Fruit fly (Drosophila melanogaster) whole organism, embryonic: ENCODE data around the gene Decay.

Source experiments
- Chrac-16 ChIP-seq: fragments of 200-800 bp; sonication (Bioruptor generic); optimal IDR thresholded peaks from 3 replicates; lab custom pipeline; 2016; ENCODE audit warnings: missing biosample characterization, missing genetic modification characterization
- CkIIα-i1 ChIP-seq: fragments of 200-800 bp; sonication (Bioruptor generic); IDR thresholded peaks from 2 replicates; pipeline ENCODE4 v1.3.6; 2022; ENCODE audit warnings: missing biosample characterization, missing genetic modification characterization
- MESR4 ChIP-seq: fragments of 200-800 bp; sonication (Bioruptor generic); optimal IDR thresholded peaks from 2 replicates; lab custom pipeline; 2018; ENCODE audit warnings: missing biosample characterization, mild to moderate bottlenecking, missing genetic modification characterization, moderate library complexity
- Ravus ChIP-seq: fragments of 200-800 bp; sonication (Bioruptor generic); IDR thresholded peaks from 2 replicates; pipeline ENCODE4 v1.3.6; 2022; ENCODE audit warnings: missing biosample characterization, missing genetic modification characterization
- caup ChIP-seq: fragments of 200-800 bp; sonication (Bioruptor generic); optimal IDR thresholded peaks from 3 replicates; lab custom pipeline; 2017; ENCODE audit warnings: missing biosample characterization, mild to moderate bottlenecking, missing genetic modification characterization, moderate library complexity; ENCODE audit not compliant: severe bottlenecking
- nerfin-2 ChIP-seq: fragments of 200-800 bp; sonication (Bioruptor generic); IDR thresholded peaks from 2 replicates; pipeline ENCODE4 v1.3.6; 2022; ENCODE audit warnings: missing biosample characterization, missing genetic modification characterization; ENCODE audit not compliant: partially characterized antibody

- no peak for TF ChIP-seq Ravus
- no peak for TF ChIP-seq Chrac-16 (GFP tag; lab: Kevin White, UChicago)
- TF ChIP-seq nerfin-2 (GFP tag; lab: Robert Waterston, UW), result no peak
- no peak for TF ChIP-seq caup
- TF ChIP-seq CkIIα-i1 (GFP tag; lab: Robert Waterston, UW), result no peak
- TF ChIP-seq MESR4, result no peak
These were observed 29.6 kb upstream of the Decay start for dm6 chr3R:16530424-16530823.
